Worm (Caenorhabditis elegans) whole organism, young adult: Measurements from ENCODE around the gene Y82E9BL.6.

Source experiments
- atf-7 ChIP-seq: sonication (generic microtip); optimal IDR thresholded peaks from 2 replicates; lab custom pipeline; 2017; ENCODE audit warnings: mild to moderate bottlenecking, missing genetic modification characterization, missing compliant biosample characterization
- bed-1 ChIP-seq: fragments of 200-800 bp; sonication (Bioruptor generic); IDR thresholded peaks from 2 replicates; pipeline ENCODE4 v1.3.6; 2022; ENCODE audit warnings: missing genetic modification reagents, missing genetic modification characterization, missing compliant biosample characterization
- ets-4 ChIP-seq: fragments of 200-800 bp; sonication (Bioruptor generic); optimal IDR thresholded peaks from 2 replicates; lab custom pipeline; 2018; ENCODE audit warnings: mild to moderate bottlenecking, missing genetic modification characterization, missing compliant biosample characterization
- hlh-12 ChIP-seq: sonication (generic microtip); optimal IDR thresholded peaks from 2 replicates; lab custom pipeline; 2016; ENCODE audit warnings: missing genetic modification characterization, missing compliant biosample characterization
- hsf-1 ChIP-seq: fragments of 200-800 bp; sonication (Bioruptor generic); IDR thresholded peaks from 2 replicates; pipeline ENCODE4 v1.3.6; 2022; ENCODE audit warnings: missing genetic modification reagents, missing genetic modification characterization, missing compliant biosample characterization
- lin-26 ChIP-seq: fragments of 200-800 bp; sonication (Bioruptor generic); IDR thresholded peaks from 2 replicates; pipeline ENCODE4 v1.3.6; 2022; ENCODE audit warnings: missing genetic modification reagents, missing genetic modification characterization, missing compliant biosample characterization
- lin-35 ChIP-seq, 3 experiments: fragments of 150-350 bp in 2 of 3; sonication (generic microtip) in 1 of 3; optimal IDR thresholded peaks; 2 replicates each; lab custom pipeline; 2014 to 2018; ENCODE audit warnings: missing biosample characterization in 3 of 3, missing genetic modification characterization in 3 of 3, missing genetic modification reagents in 3 of 3
- lsl-1 ChIP-seq: fragments of 200-800 bp; sonication (Bioruptor generic); optimal IDR thresholded peaks from 2 replicates; lab custom pipeline; 2018; ENCODE audit warnings: mild to moderate bottlenecking, missing genetic modification characterization, moderate library complexity, missing compliant biosample characterization
- mel-28 ChIP-seq: sonication (generic microtip); optimal IDR thresholded peaks from 2 replicates; lab custom pipeline; 2016; ENCODE audit warnings: borderline replicate concordance, mild to moderate bottlenecking, missing genetic modification characterization, missing compliant biosample characterization
- nfya-2 ChIP-seq: fragments of 200-800 bp; sonication (Bioruptor generic); IDR thresholded peaks from 2 replicates; pipeline ENCODE4 v1.3.6; 2022; ENCODE audit warnings: missing genetic modification reagents, missing genetic modification characterization, missing compliant biosample characterization
- pha-4 ChIP-seq: fragments of 150-350 bp; sonication (generic microtip); optimal IDR thresholded peaks from 2 replicates; lab custom pipeline; 2014; ENCODE audit warnings: missing biosample characterization, missing genetic modification reagents, missing genetic modification characterization
- sea-2 ChIP-seq: fragments of 200-800 bp; sonication (Bioruptor generic); IDR thresholded peaks from 2 replicates; pipeline ENCODE4 v1.3.6; 2022; ENCODE audit warnings: missing genetic modification characterization, missing compliant biosample characterization
- tbp1 ChIP-seq: fragments of 200-800 bp; sonication (Bioruptor generic); optimal IDR thresholded peaks from 2 replicates; lab custom pipeline; 2018; ENCODE audit warnings: mild to moderate bottlenecking, missing genetic modification characterization, missing compliant biosample characterization
- tbx-9 ChIP-seq: sonication (generic microtip); optimal IDR thresholded peaks from 2 replicates; lab custom pipeline; 2016; ENCODE audit warnings: borderline replicate concordance, missing genetic modification characterization, inconsistent platforms, missing compliant biosample characterization

- TF ChIP-seq lin-26 (GFP tag; lab: Robert Waterston, UW) (no peak), bed-1 (GFP tag; lab: Robert Waterston, UW) (no peak), pha-4 (no peak), hlh-12 (tag; lab: Kevin White, UChicago) (no peak), lsl-1 (no peak), atf-7 (tag; lab: Kevin White, UChicago) (no peak), lin-35 (GFP tag; optimal IDR thresholded peaks at IDR 0.05; lab: Kevin White, UChicago) (no peak), tbp1 (GFP tag; lab: Kevin White, UChicago) (no peak), sea-2 (no peak), nfya-2 (GFP tag; lab: Robert Waterston, UW) (no peak), mel-28 (tag; lab: Kevin White, UChicago) (no peak), tbx-9 (tag; lab: Kevin White, UChicago) (no peak), hsf-1 (no peak), ets-4 (GFP tag; lab: Kevin White, UChicago) (no peak)
Measured at ce11 chrIII:1347003-1347402, 1.4 kb upstream of the Y82E9BL.6 start.
